Worm (Caenorhabditis elegans) whole organism, L1 larva: Measurements from ENCODE around the gene F35E8.13.
"Not testable (repeated sequence)": the region's sequence is repeated elsewhere in the genome, so short reads cannot be mapped to it uniquely, and the experiment has no call there.

Source experiments
- C16A3.4 ChIP-seq: fragments of 150-350 bp; optimal IDR thresholded peaks from 2 replicates; lab custom pipeline; 2014; ENCODE audit warnings: missing biosample characterization, missing genetic modification characterization
- Y116A8C.19 ChIP-seq: sonication (generic microtip); optimal IDR thresholded peaks from 2 replicates; lab custom pipeline; 2016; ENCODE audit warnings: missing compliant biosample characterization, missing genetic modification characterization, borderline replicate concordance
- alr-1 ChIP-seq: fragments of 200-800 bp; sonication (Bioruptor generic); optimal IDR thresholded peaks from 2 replicates; lab custom pipeline; 2018; ENCODE audit warnings: borderline replicate concordance, mild to moderate bottlenecking, missing genetic modification characterization, missing compliant biosample characterization
- ceh-8 ChIP-seq: fragments of 200-800 bp; sonication (Bioruptor generic); optimal IDR thresholded peaks from 2 replicates; lab custom pipeline; 2018; ENCODE audit warnings: mild to moderate bottlenecking, missing genetic modification characterization, moderate library complexity, missing compliant biosample characterization
- ceh-90 ChIP-seq: sonication (generic microtip); optimal IDR thresholded peaks from 2 replicates; lab custom pipeline; 2016; ENCODE audit warnings: missing genetic modification characterization, missing compliant biosample characterization
- efl-1 ChIP-seq, 4 experiments: fragments of 150-350 bp; optimal IDR thresholded peaks in 3 of 4; peaks in 1 of 4; 1 replicate in 1 of 4; 2 replicates in 3 of 4; lab custom pipeline; 2014; ENCODE audit warnings: missing biosample characterization in 2 of 4, missing genetic modification characterization in 2 of 4, missing genetic modification reagents in 2 of 4
- egl-27 ChIP-seq, 2 experiments: fragments of 150-350 bp in 1 of 2; sonication (generic microtip); optimal IDR thresholded peaks; 3 replicates each; lab custom pipeline; 2017 to 2018; ENCODE audit warnings: missing biosample characterization in 2 of 2, missing genetic modification characterization in 2 of 2, missing genetic modification reagents in 2 of 2
- elt-2 ChIP-seq: sonication (generic microtip); optimal IDR thresholded peaks from 2 replicates; lab custom pipeline; 2016; ENCODE audit warnings: missing genetic modification characterization, mild to moderate bottlenecking, inconsistent platforms, missing compliant biosample characterization, missing genetic modification reagents
- elt-3 ChIP-seq, 6 experiments: fragments of 150-350 bp in 1 of 6; sonication (generic microtip); optimal IDR thresholded peaks; 2 replicates each; lab custom pipeline; 2017 to 2018; ENCODE audit warnings: missing biosample characterization in 6 of 6, missing genetic modification characterization in 6 of 6, inconsistent platforms in 1 of 6
- fos-1 ChIP-seq: fragments of 150-350 bp; optimal IDR thresholded peaks from 2 replicates; lab custom pipeline; 2014; ENCODE audit warnings: missing biosample characterization, missing genetic modification characterization
- hlh-17 ChIP-seq: fragments of 200-800 bp; sonication (Bioruptor generic); optimal IDR thresholded peaks from 2 replicates; lab custom pipeline; 2018; ENCODE audit warnings: missing genetic modification characterization, mild to moderate bottlenecking, missing compliant biosample characterization, moderate library complexity, borderline replicate concordance
- hlh-4 ChIP-seq: sonication (generic microtip); optimal IDR thresholded peaks from 2 replicates; lab custom pipeline; 2016; ENCODE audit warnings: mild to moderate bottlenecking, missing genetic modification characterization, missing compliant biosample characterization
- irx-1 ChIP-seq: sonication (generic microtip); optimal IDR thresholded peaks from 2 replicates; lab custom pipeline; 2016; ENCODE audit warnings: missing genetic modification characterization, missing compliant biosample characterization
- jun-1 ChIP-seq: fragments of 150-350 bp; optimal IDR thresholded peaks from 2 replicates; lab custom pipeline; 2014; ENCODE audit warnings: missing biosample characterization, missing genetic modification reagents, missing genetic modification characterization
- lin-13 ChIP-seq: fragments of 150-350 bp; optimal IDR thresholded peaks from 2 replicates; lab custom pipeline; 2014; ENCODE audit warnings: missing biosample characterization, missing genetic modification reagents, missing genetic modification characterization
- lin-14 ChIP-seq: fragments of 200-800 bp; sonication (Bioruptor generic); optimal IDR thresholded peaks from 2 replicates; lab custom pipeline; 2018; ENCODE audit warnings: mild to moderate bottlenecking, missing genetic modification characterization, moderate library complexity, missing compliant biosample characterization
- lin-15B ChIP-seq: fragments of 150-350 bp; sonication (generic microtip); optimal IDR thresholded peaks from 3 replicates; lab custom pipeline; 2014; ENCODE audit warnings: missing biosample characterization, missing genetic modification characterization
- lin-35 ChIP-seq, 2 experiments: fragments of 150-350 bp; optimal IDR thresholded peaks; 2 replicates each; lab custom pipeline; 2014; ENCODE audit warnings: missing biosample characterization in 2 of 2, missing genetic modification characterization in 2 of 2, missing genetic modification reagents in 2 of 2
- lir-3 ChIP-seq: sonication (generic microtip); optimal IDR thresholded peaks from 2 replicates; lab custom pipeline; 2016; ENCODE audit warnings: mild to moderate bottlenecking, missing genetic modification characterization, moderate library complexity, missing compliant biosample characterization; ENCODE audit not compliant: poor library complexity
- lsy-2 ChIP-seq, 2 experiments: fragments of 150-350 bp; optimal IDR thresholded peaks; 2 replicates each; lab custom pipeline; 2014; ENCODE audit warnings: missing biosample characterization in 2 of 2, missing genetic modification characterization in 2 of 2
- mab-9 ChIP-seq: fragments of 200-800 bp; sonication (Bioruptor generic); IDR thresholded peaks from 2 replicates; pipeline ENCODE4 v1.3.6; 2022; ENCODE audit warnings: missing genetic modification reagents, missing genetic modification characterization, missing compliant biosample characterization
- nhr-11 ChIP-seq: fragments of 150-350 bp; optimal IDR thresholded peaks from 2 replicates; lab custom pipeline; 2014; ENCODE audit warnings: missing biosample characterization, missing genetic modification characterization
- nhr-28 ChIP-seq: fragments of 150-350 bp; optimal IDR thresholded peaks from 2 replicates; lab custom pipeline; 2014; ENCODE audit warnings: missing biosample characterization, missing genetic modification characterization
- nhr-71 ChIP-seq: sonication (generic microtip); optimal IDR thresholded peaks from 2 replicates; lab custom pipeline; 2016; ENCODE audit warnings: mild to moderate bottlenecking, missing genetic modification characterization, moderate library complexity, missing compliant biosample characterization
- nhr-76 ChIP-seq: sonication (generic microtip); optimal IDR thresholded peaks from 2 replicates; lab custom pipeline; 2017; ENCODE audit warnings: missing biosample characterization, missing genetic modification characterization
- nhr-77 ChIP-seq: fragments of 150-350 bp; optimal IDR thresholded peaks from 2 replicates; lab custom pipeline; 2014; ENCODE audit warnings: missing biosample characterization, missing genetic modification characterization
- nhr-84 ChIP-seq: sonication (generic microtip); optimal IDR thresholded peaks from 2 replicates; lab custom pipeline; 2017; ENCODE audit warnings: missing biosample characterization, missing genetic modification characterization
- nhr-90 ChIP-seq: sonication (generic microtip); optimal IDR thresholded peaks from 2 replicates; lab custom pipeline; 2016; ENCODE audit warnings: mild to moderate bottlenecking, missing genetic modification characterization, missing compliant biosample characterization; ENCODE audit not compliant: poor library complexity
- pag-3 ChIP-seq: sonication (generic microtip); optimal IDR thresholded peaks from 2 replicates; lab custom pipeline; 2017; ENCODE audit warnings: missing genetic modification characterization, mild to moderate bottlenecking, missing compliant biosample characterization, antibody characterized with exemption, borderline replicate concordance; ENCODE audit not compliant: insufficient read depth
- snu-23 ChIP-seq: sonication (generic microtip); optimal IDR thresholded peaks from 2 replicates; lab custom pipeline; 2016; ENCODE audit warnings: missing genetic modification characterization, missing compliant biosample characterization
- sox-4 ChIP-seq: sonication (generic microtip); optimal IDR thresholded peaks from 2 replicates; lab custom pipeline; 2016; ENCODE audit warnings: missing genetic modification characterization, missing compliant biosample characterization
- sup-37 ChIP-seq: fragments of 200-800 bp; sonication (Bioruptor generic); optimal IDR thresholded peaks from 2 replicates; lab custom pipeline; 2018; ENCODE audit warnings: mild to moderate bottlenecking, missing genetic modification characterization, missing compliant biosample characterization
- swsn-7 ChIP-seq: sonication (generic microtip); optimal IDR thresholded peaks from 2 replicates; lab custom pipeline; 2016; ENCODE audit warnings: missing genetic modification characterization, missing compliant biosample characterization
- tbx-2 ChIP-seq: sonication (generic microtip); optimal IDR thresholded peaks from 2 replicates; lab custom pipeline; 2016; ENCODE audit warnings: missing genetic modification characterization, missing compliant biosample characterization
- unc-130 ChIP-seq: fragments of 150-350 bp; optimal IDR thresholded peaks from 2 replicates; lab custom pipeline; 2017; ENCODE audit warnings: missing biosample characterization, missing genetic modification characterization, inconsistent platforms
- unc-98 ChIP-seq: fragments of 200-800 bp; sonication (Bioruptor generic); IDR thresholded peaks from 2 replicates; pipeline ENCODE4 v1.3.6; 2022; ENCODE audit warnings: missing genetic modification characterization, missing compliant biosample characterization
- xbp-1 ChIP-seq: sonication (generic microtip); optimal IDR thresholded peaks from 2 replicates; lab custom pipeline; 2016; ENCODE audit warnings: missing genetic modification characterization, missing compliant biosample characterization
- zag-1 ChIP-seq: fragments of 150-350 bp; optimal IDR thresholded peaks from 2 replicates; lab custom pipeline; 2014; ENCODE audit warnings: missing biosample characterization, missing genetic modification characterization
- zip-4 ChIP-seq: fragments of 200-800 bp; sonication (Bioruptor generic); optimal IDR thresholded peaks from 2 replicates; lab custom pipeline; 2018; ENCODE audit warnings: mild to moderate bottlenecking, missing genetic modification characterization, moderate library complexity, missing compliant biosample characterization

Gene F35E8.13

DNA sequence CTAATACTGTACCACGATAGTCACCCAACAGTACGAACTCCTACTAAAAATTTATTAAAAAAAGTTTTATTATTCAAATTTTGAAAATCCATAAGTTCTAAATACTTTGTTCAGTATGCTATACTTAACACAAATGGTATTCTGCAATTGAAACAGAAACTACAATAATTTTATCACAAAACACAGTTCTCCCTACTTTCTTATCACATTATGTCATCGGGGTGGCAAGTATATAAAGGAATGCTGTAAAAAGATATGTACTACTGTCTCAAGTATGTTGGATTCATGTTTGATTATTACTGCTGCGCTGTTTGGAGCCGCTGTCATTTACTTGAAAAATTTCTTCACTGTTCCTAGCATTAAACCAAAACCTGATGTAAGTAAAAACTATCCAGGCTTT lies 2.0 kb upstream of the F35E8.13 start, which contains the start of gene cdr-1:
Gene cdr-1 (plus strand): TSS at position 208 of the 400 bp plus-strand sequence.
- peak in 1 of 6 experiments; percentile 11 for TF ChIP-seq elt-3 (tag; optimal IDR thresholded peaks at IDR 0.05; lab: Kevin White, UChicago)
- TF ChIP-seq nhr-11 (tag; lab: Kevin White, UChicago): no peak

DNA sequence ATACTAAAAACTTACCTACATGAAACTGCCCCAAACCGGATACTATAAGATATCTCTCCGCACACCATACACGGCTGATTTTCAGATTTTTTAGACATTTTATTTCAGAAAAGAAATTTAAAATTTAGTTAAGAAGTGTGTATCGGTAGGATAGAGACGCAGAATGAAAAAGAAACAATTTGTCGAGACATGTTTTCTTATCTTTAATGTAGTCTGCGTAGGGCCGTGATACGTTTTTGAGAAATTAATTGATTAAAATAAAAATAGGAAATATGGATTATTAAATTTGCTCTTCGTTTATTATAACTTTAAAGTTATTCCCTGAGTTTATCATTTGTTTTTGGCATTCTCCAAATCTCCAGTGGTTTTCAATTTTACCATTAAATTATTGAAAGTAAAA lies 1.2 kb downstream of the F35E8.13 start, which contains the start of gene nhr-108:
Gene nhr-108 (minus strand): TSS at position 166 of the 400 bp plus-strand sequence.
- TF ChIP-seq alr-1 (tag; lab: Kevin White, UChicago) (no peak), efl-1 (optimal IDR thresholded peaks at IDR 0.05; lab: Kevin White, UChicago) (no peak), efl-1 (GFP tag; optimal IDR thresholded peaks at IDR 0.05 in 1 of 2; lab: Kevin White, UChicago) (peak in 1 of 2 experiments; percentile 85), zag-1 (no peak), elt-2 (tag; lab: Kevin White, UChicago) (peak; percentile 22), lin-15B (tag; lab: Kevin White, UChicago) (no peak), lir-3 (tag; lab: Kevin White, UChicago) (no peak)

DNA sequence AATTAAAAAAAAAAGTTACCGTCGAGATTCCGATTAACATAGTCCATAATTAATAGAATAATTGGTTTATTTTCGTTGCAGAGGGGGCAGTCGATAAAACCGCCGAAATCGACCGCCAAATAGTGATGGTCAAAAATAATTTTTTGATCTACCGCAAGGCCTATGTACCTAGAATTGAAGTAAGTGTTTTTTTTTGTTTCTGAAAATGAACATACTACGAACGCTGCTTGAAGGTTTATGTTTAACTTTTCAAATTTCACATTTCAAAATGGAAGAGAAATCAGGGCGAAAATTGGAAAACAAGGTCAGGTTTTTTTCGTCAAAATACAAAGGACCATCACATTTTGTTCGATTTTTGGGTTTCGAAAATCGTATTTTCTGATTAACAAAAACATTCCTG lies 5.2 kb downstream of the F35E8.13 start, which contains the start of gene pzf-1:
Gene pzf-1 (minus strand): TSS at position 101 of the 400 bp plus-strand sequence.
- TF ChIP-seq mab-9 (GFP tag; lab: Robert Waterston, UW) (no peak), Y116A8C.19 (no peak), ceh-90 (no peak), swsn-7 (no peak), tbx-2 (tag; lab: Kevin White, UChicago) (no peak), sox-4 (tag; lab: Kevin White, UChicago) (no peak), elt-3 (tag; optimal IDR thresholded peaks at IDR 0.05; lab: Kevin White, UChicago) (no peak), lin-15B (tag; lab: Kevin White, UChicago) (no peak), lin-35 (GFP tag; optimal IDR thresholded peaks at IDR 0.05; lab: Kevin White, UChicago) (no peak), fos-1 (no peak), zip-4 (GFP tag; lab: Kevin White, UChicago) (no peak), ceh-8 (GFP tag; lab: Kevin White, UChicago) (no peak), snu-23 (GFP tag; lab: Kevin White, UChicago) (no peak), pag-3 (tag; lab: Kevin White, UChicago) (no peak), nhr-90 (no peak), lsy-2 (tag; optimal IDR thresholded peaks at IDR 0.05; lab: Kevin White, UChicago) (no peak)

DNA sequence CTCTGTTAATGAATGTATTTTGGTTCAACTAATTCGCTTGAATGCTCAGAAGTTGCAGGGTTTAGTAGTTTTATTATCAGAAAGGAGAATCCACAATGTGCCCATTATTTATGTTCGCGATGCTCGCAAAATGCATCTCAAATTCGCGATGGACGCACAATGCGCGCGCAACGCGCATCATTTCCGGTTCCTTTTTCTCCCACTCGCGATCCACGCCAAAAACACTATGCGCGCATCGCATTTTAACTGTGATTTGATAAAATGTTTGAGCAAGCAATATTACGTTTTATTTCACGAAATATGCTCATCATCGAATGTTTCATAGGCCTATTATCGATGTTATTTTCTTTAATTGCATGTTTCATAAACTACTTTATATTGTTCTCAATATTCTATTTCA lies 6.8 kb downstream of the F35E8.13 start, which contains the start of gene srbc-77:
Gene srbc-77 (plus strand): TSS at position 301 of the 400 bp plus-strand sequence.
- TF ChIP-seq nhr-71 (tag; lab: Kevin White, UChicago); sox-4 (tag; lab: Kevin White, UChicago); egl-27 (tag; optimal IDR thresholded peaks at IDR 0.05; lab: Kevin White, UChicago): not testable (repeated sequence)
- TF ChIP-seq, all 84 proteins: peak for 0; not testable (repeated sequence) for 84

DNA sequence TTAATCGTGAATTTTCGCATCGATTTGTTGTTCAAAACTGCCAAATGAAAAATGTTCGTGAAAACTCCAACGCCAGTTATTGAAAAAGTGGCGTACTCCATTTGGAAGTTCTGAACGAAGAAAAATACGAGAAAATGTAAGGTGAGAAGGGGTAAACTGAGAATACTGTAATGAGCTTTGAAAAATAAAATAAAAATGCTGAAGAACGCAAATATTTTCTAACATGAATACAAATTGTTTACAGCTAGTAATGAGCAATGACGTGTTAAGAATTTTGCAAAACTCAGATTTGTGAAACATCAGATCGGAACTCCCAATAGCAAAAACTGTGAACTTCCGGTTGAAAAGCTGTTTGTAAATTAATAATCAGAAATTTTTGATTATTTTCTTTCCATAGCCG lies 9.3 kb downstream of the F35E8.13 start, which contains the start of gene srw-26:
Gene srw-26 (minus strand): TSS at position 101 of the 400 bp plus-strand sequence.
- TF ChIP-seq sup-37: no peak
- TF ChIP-seq nhr-28 (tag; lab: Kevin White, UChicago): no peak
- TF ChIP-seq lin-14 (GFP tag; lab: Kevin White, UChicago): no peak
- TF ChIP-seq irx-1 (tag; lab: Kevin White, UChicago): no peak
- no peak for TF ChIP-seq jun-1 (tag; lab: Kevin White, UChicago)
- no peak for TF ChIP-seq hlh-17
- no peak for TF ChIP-seq nhr-11 (tag; lab: Kevin White, UChicago)
- TF ChIP-seq nhr-71 (tag; lab: Kevin White, UChicago): no peak
- no peak for TF ChIP-seq nhr-84
- no peak for TF ChIP-seq C16A3.4
- no peak for TF ChIP-seq xbp-1
- TF ChIP-seq alr-1 (tag; lab: Kevin White, UChicago): no peak
- TF ChIP-seq nhr-77 (tag; lab: Kevin White, UChicago): no peak
- no peak for TF ChIP-seq unc-130 (tag; lab: Kevin White, UChicago)
- no peak for TF ChIP-seq nhr-76 (tag; lab: Kevin White, UChicago)
- TF ChIP-seq unc-98 (GFP tag; lab: Robert Waterston, UW): no peak
- TF ChIP-seq hlh-4: no peak
- TF ChIP-seq lin-13 (GFP tag; lab: Kevin White, UChicago): no peak
- TF ChIP-seq, all 84 proteins: peak for 0
